Fruit fly (Drosophila melanogaster): Measurements from ENCODE around the gene CG42654.

CG42654 gene

DNA sequence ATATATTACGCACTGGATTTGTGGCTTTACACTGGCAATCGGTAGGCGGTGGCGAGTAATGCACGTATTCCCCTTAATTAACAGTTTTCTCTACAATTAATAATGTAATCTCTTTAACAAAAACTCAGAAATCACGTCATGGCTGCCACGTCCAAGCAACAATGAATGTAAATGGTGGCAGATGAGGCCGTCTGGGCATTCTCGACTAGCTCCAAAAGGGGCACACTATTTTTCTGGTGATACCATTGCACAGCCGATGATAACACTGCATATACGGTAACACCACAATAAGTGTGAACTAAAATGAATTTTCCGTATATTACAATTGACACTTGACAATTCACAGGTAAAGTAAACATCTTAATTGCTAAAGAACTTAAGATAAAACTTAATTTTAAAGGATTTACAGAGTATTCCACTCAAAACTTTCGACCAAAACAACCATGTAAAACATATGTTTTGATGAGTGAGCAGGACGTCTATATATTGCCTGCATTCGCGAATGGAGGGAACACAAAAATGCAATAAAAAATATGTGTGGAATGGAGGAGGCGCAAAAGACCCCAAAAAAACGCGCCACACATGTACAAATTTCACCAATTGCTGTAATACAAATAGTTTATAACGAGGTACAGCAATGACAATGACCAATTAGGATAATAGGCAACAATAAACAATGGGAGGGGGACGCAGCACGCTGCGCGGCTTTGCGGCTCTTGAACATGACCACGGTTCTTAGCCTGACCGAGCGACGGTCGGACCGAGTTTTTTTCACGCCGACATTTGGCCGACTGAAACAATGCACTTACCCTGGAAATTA lies 44.9 kb downstream of the CG42654 start (continued):
- TF ChIP-seq CG11085 (GFP tag; IDR thresholded peaks at IDR 0.05) (no peak), CG32532 (GFP tag; IDR thresholded peaks at IDR 0.05) (no peak), CG10267 (tag; optimal IDR thresholded peaks at IDR 0.05) (peak; percentile 68), Ptx1 (GFP tag; IDR thresholded peaks at IDR 0.05) (no peak), CG4282 (GFP tag; optimal IDR thresholded peaks at IDR 0.05) (no peak), vfl (GFP tag; optimal IDR thresholded peaks at IDR 0.05) (no peak), CG12942 (GFP tag; optimal IDR thresholded peaks at IDR 0.05) (no peak)

- TF ChIP-seq Bgb (GFP tag; IDR thresholded peaks at IDR 0.05; ENCODE audit: partially characterized antibody) (no peak), Hsf (GFP tag; optimal IDR thresholded peaks at IDR 0.05) (no peak), D19B (GFP tag; optimal IDR thresholded peaks at IDR 0.05) (no peak), Deaf1 (tag; optimal IDR thresholded peaks at IDR 0.05) (no peak), Max (GFP tag; optimal IDR thresholded peaks at IDR 0.05) (no peak), Atf3 (GFP tag; optimal IDR thresholded peaks at IDR 0.05) (no peak), CG7987 (GFP tag; optimal IDR thresholded peaks at IDR 0.05) (no peak), CG3726 (GFP tag; IDR thresholded peaks at IDR 0.05) (no peak), lbe (GFP tag; optimal IDR thresholded peaks at IDR 0.05) (no peak), dimm (GFP tag; IDR thresholded peaks at IDR 0.05) (no peak), CG3847 (GFP tag; IDR thresholded peaks at IDR 0.05) (no peak), Dref (GFP tag; IDR thresholded peaks at IDR 0.05) (no peak), slbo (GFP tag; IDR thresholded peaks at IDR 0.05) (no peak), CG11696 (GFP tag; IDR thresholded peaks at IDR 0.05) (no peak), maf-S (GFP tag; optimal IDR thresholded peaks at IDR 0.05) (no peak), Six4 (GFP tag; optimal IDR thresholded peaks at IDR 0.05) (no peak), pita (GFP tag; optimal IDR thresholded peaks at IDR 0.05) (no peak), CG42726 (GFP tag; IDR thresholded peaks at IDR 0.05; ENCODE audit: partially characterized antibody) (no peak), oc (tag; optimal IDR thresholded peaks at IDR 0.05) (no peak), CG31388 (GFP tag; optimal IDR thresholded peaks at IDR 0.05) (no peak), NC2β (GFP tag; optimal IDR thresholded peaks at IDR 0.05) (no peak), zen2 (GFP tag; IDR thresholded peaks at IDR 0.05; ENCODE audit: partially characterized antibody) (no peak), sr (GFP tag; IDR thresholded peaks at IDR 0.05) (peak; percentile 96), ap (GFP tag; IDR thresholded peaks at IDR 0.05) (no peak), Lhr (GFP tag; optimal IDR thresholded peaks at IDR 0.05) (no peak), Lim3 (GFP tag; IDR thresholded peaks at IDR 0.05) (no peak), fu2 (GFP tag; optimal IDR thresholded peaks at IDR 0.05) (no peak), seq (GFP tag; IDR thresholded peaks at IDR 0.05) (no peak), tna (GFP tag; IDR thresholded peaks at IDR 0.05; ENCODE audit: partially characterized antibody) (no peak), ewg (GFP tag; optimal IDR thresholded peaks at IDR 0.05) (no peak), CG12391 (tag; optimal IDR thresholded peaks at IDR 0.05) (no peak), jing (GFP tag; optimal IDR thresholded peaks at IDR 0.05) (no peak), Rfx (GFP tag; IDR thresholded peaks at IDR 0.05) (peak; percentile 17; the same call in 1 of the 2 replicates), Poxn (GFP tag; IDR thresholded peaks at IDR 0.05) (no peak), rib (GFP tag; IDR thresholded peaks at IDR 0.05) (no peak), Hmx (GFP tag; optimal IDR thresholded peaks at IDR 0.05) (no peak), fru (optimal IDR thresholded peaks at IDR 0.05) (no peak), Nf-YB (GFP tag; optimal IDR thresholded peaks at IDR 0.05) (no peak), Hey (tag; optimal IDR thresholded peaks at IDR 0.05) (no peak), Ssrp (tag; optimal IDR thresholded peaks at IDR 0.05) (no peak), zf30C (GFP tag; optimal IDR thresholded peaks at IDR 0.05) (no peak)
These were observed 45.9 kb downstream of the CG42654 start for dm6 chr3L:19908201-19909127.

All from whole organism, embryonic.